Fruit fly (Drosophila melanogaster) whole organism, embryonic: ENCODE results near the gene CG7183.
A peak's percentile ranks its signal among the peaks of the same experiment; 100 is the strongest.

Source experiments
- Asciz ChIP-seq: fragments of 200-800 bp; sonication (Bioruptor generic); optimal IDR thresholded peaks from 2 replicates; lab custom pipeline; 2017; ENCODE audit warnings: missing biosample characterization, mild to moderate bottlenecking, missing genetic modification characterization, missing genetic modification reagents
- Atf6 ChIP-seq: fragments of 200-800 bp; sonication (Bioruptor generic); IDR thresholded peaks from 2 replicates; pipeline ENCODE4 v1.3.6; 2022; ENCODE audit warnings: missing biosample characterization, missing genetic modification characterization
- B-H2 ChIP-seq: fragments of 200-800 bp; sonication (Bioruptor generic); optimal IDR thresholded peaks from 2 replicates; lab custom pipeline; 2018; ENCODE audit warnings: missing biosample characterization, mild to moderate bottlenecking, missing genetic modification characterization
- Bdp1 ChIP-seq: fragments of 200-800 bp; sonication (Bioruptor generic); optimal IDR thresholded peaks from 3 replicates; lab custom pipeline; 2016; ENCODE audit warnings: missing biosample characterization, missing genetic modification characterization
- Bgb ChIP-seq: fragments of 200-800 bp; sonication (Bioruptor generic); IDR thresholded peaks from 2 replicates; pipeline ENCODE4 v1.3.6; 2022; ENCODE audit warnings: missing biosample characterization, missing genetic modification characterization; ENCODE audit not compliant: partially characterized antibody
- C15 ChIP-seq: fragments of 200-800 bp; sonication (Bioruptor generic); IDR thresholded peaks from 3 replicates; pipeline ENCODE4 v1.3.6; 2022; ENCODE audit warnings: missing biosample characterization, missing genetic modification characterization
- CG10366 ChIP-seq: fragments of 200-800 bp; sonication (Bioruptor generic); IDR thresholded peaks from 2 replicates; pipeline ENCODE4 v1.3.6; 2022; ENCODE audit warnings: missing biosample characterization, missing genetic modification characterization
- CG10979 ChIP-seq: fragments of 200-800 bp; sonication (Bioruptor generic); optimal IDR thresholded peaks from 2 replicates; lab custom pipeline; 2018; ENCODE audit warnings: missing biosample characterization, mild to moderate bottlenecking, missing genetic modification characterization, moderate library complexity
- CG13287 ChIP-seq: fragments of 200-800 bp; sonication (Bioruptor generic); IDR thresholded peaks from 2 replicates; pipeline ENCODE4 v1.3.6; 2022; ENCODE audit warnings: missing biosample characterization, missing genetic modification characterization; ENCODE audit not compliant: partially characterized antibody
- CG15073 ChIP-seq: fragments of 200-800 bp; sonication (Bioruptor generic); optimal IDR thresholded peaks from 2 replicates; lab custom pipeline; 2016; ENCODE audit warnings: missing biosample characterization, missing genetic modification characterization
- CG1647 ChIP-seq: fragments of 200-800 bp; sonication (Bioruptor generic); optimal IDR thresholded peaks from 3 replicates; lab custom pipeline; 2016; ENCODE audit warnings: missing biosample characterization, missing genetic modification characterization
- CG16815 ChIP-seq: fragments of 200-800 bp; sonication (Bioruptor generic); optimal IDR thresholded peaks from 3 replicates; lab custom pipeline; 2017; ENCODE audit warnings: missing biosample characterization, mild to moderate bottlenecking, missing genetic modification characterization
- CG2712 ChIP-seq: fragments of 200-800 bp; optimal IDR thresholded peaks from 3 replicates; lab custom pipeline; 2019; ENCODE audit warnings: missing biosample characterization, mild to moderate bottlenecking, missing genetic modification characterization, moderate library complexity
- CG31388 ChIP-seq: fragments of 200-800 bp; sonication (Bioruptor generic); optimal IDR thresholded peaks from 2 replicates; lab custom pipeline; 2016; ENCODE audit warnings: missing biosample characterization, missing genetic modification characterization
- CG3995 ChIP-seq: fragments of 200-800 bp; sonication (Bioruptor generic); optimal IDR thresholded peaks from 3 replicates; lab custom pipeline; 2016; ENCODE audit warnings: missing biosample characterization, missing genetic modification characterization
- CG4730 ChIP-seq: fragments of 200-800 bp; sonication (Bioruptor generic); IDR thresholded peaks from 2 replicates; pipeline ENCODE4 v1.3.6; 2022; ENCODE audit warnings: missing biosample characterization, missing genetic modification characterization
- CG7963 ChIP-seq: fragments of 200-800 bp; sonication (Bioruptor generic); IDR thresholded peaks from 3 replicates; pipeline ENCODE4 v1.3.6; 2022; ENCODE audit warnings: missing biosample characterization, missing genetic modification characterization; ENCODE audit not compliant: partially characterized antibody
- CG8478 ChIP-seq: fragments of >200 bp; optimal IDR thresholded peaks from 2 replicates; lab custom pipeline; 2018
- CG9215 ChIP-seq: fragments of 200-800 bp; sonication (Bioruptor generic); IDR thresholded peaks from 2 replicates; pipeline ENCODE4 v1.3.6; 2022; ENCODE audit warnings: missing biosample characterization, missing genetic modification characterization
- CG9932 ChIP-seq: fragments of 200-800 bp; sonication (Bioruptor generic); IDR thresholded peaks from 2 replicates; pipeline ENCODE4 v1.3.6; 2022; ENCODE audit warnings: missing biosample characterization, missing genetic modification characterization
- Dek ChIP-seq: fragments of 200-800 bp; sonication (Bioruptor generic); optimal IDR thresholded peaks from 3 replicates; lab custom pipeline; 2019; ENCODE audit warnings: missing biosample characterization, mild to moderate bottlenecking, missing genetic modification characterization, moderate library complexity
- Fer2 ChIP-seq: fragments of 200-800 bp; sonication (Bioruptor generic); optimal IDR thresholded peaks from 2 replicates; lab custom pipeline; 2018; ENCODE audit warnings: missing biosample characterization, mild to moderate bottlenecking, missing genetic modification characterization, moderate library complexity
- Hey ChIP-seq: fragments of 200-800 bp; sonication (Bioruptor generic); optimal IDR thresholded peaks from 3 replicates; lab custom pipeline; 2018; ENCODE audit warnings: missing biosample characterization, mild to moderate bottlenecking, missing genetic modification characterization
- Hmx ChIP-seq: fragments of 200-800 bp; sonication (Bioruptor generic); optimal IDR thresholded peaks from 2 replicates; lab custom pipeline; 2016; ENCODE audit warnings: missing biosample characterization, missing genetic modification characterization
- Max ChIP-seq: fragments of 200-800 bp; sonication (Bioruptor generic); optimal IDR thresholded peaks from 2 replicates; lab custom pipeline; 2016; ENCODE audit warnings: missing biosample characterization, mild to moderate bottlenecking, missing genetic modification characterization
- Meics ChIP-seq: fragments of 200-800 bp; sonication (Bioruptor generic); optimal IDR thresholded peaks from 2 replicates; lab custom pipeline; 2017; ENCODE audit warnings: missing biosample characterization, mild to moderate bottlenecking, missing genetic modification characterization
- NK7.1 ChIP-seq: fragments of 200-800 bp; sonication (Bioruptor generic); optimal IDR thresholded peaks from 3 replicates; lab custom pipeline; 2016; ENCODE audit warnings: missing biosample characterization, missing genetic modification characterization
- Opbp ChIP-seq: fragments of 200-800 bp; sonication (Bioruptor generic); IDR thresholded peaks from 3 replicates; pipeline ENCODE4 v1.3.6; 2022; ENCODE audit warnings: missing biosample characterization, missing genetic modification characterization; ENCODE audit not compliant: partially characterized antibody
- Sox102F ChIP-seq: fragments of 200-800 bp; sonication (Bioruptor generic); optimal IDR thresholded peaks from 2 replicates; lab custom pipeline; 2018; ENCODE audit warnings: missing biosample characterization, mild to moderate bottlenecking, missing genetic modification characterization, moderate library complexity
- Xrp1 ChIP-seq: fragments of 200-800 bp; sonication (Bioruptor generic); IDR thresholded peaks from 2 replicates; pipeline ENCODE4 v1.3.6; 2022; ENCODE audit warnings: missing biosample characterization, missing genetic modification characterization
- ac ChIP-seq: fragments of 200-800 bp; sonication (Bioruptor generic); optimal IDR thresholded peaks from 3 replicates; lab custom pipeline; 2017; ENCODE audit warnings: missing biosample characterization, mild to moderate bottlenecking, missing genetic modification characterization
- ara ChIP-seq: fragments of 200-800 bp; sonication (Bioruptor generic); IDR thresholded peaks from 2 replicates; pipeline ENCODE4 v1.3.6; 2022; ENCODE audit warnings: missing biosample characterization, missing genetic modification characterization
- caup ChIP-seq: fragments of 200-800 bp; sonication (Bioruptor generic); optimal IDR thresholded peaks from 3 replicates; lab custom pipeline; 2017; ENCODE audit warnings: missing biosample characterization, mild to moderate bottlenecking, missing genetic modification characterization, moderate library complexity; ENCODE audit not compliant: severe bottlenecking
- da ChIP-seq: fragments of 200-800 bp; sonication (Bioruptor generic); optimal IDR thresholded peaks from 2 replicates; lab custom pipeline; 2016; ENCODE audit warnings: missing biosample characterization, missing genetic modification characterization
- dimm ChIP-seq: fragments of 200-800 bp; sonication (Bioruptor generic); IDR thresholded peaks from 2 replicates; pipeline ENCODE4 v1.3.6; 2022; ENCODE audit warnings: missing biosample characterization, missing genetic modification characterization
- gem ChIP-seq: fragments of 200-800 bp; sonication (Bioruptor generic); optimal IDR thresholded peaks from 2 replicates; lab custom pipeline; 2019; ENCODE audit warnings: missing biosample characterization, mild to moderate bottlenecking, missing genetic modification characterization, moderate library complexity
- ham ChIP-seq: fragments of 200-800 bp; sonication (Bioruptor generic); IDR thresholded peaks from 2 replicates; pipeline ENCODE4 v1.3.6; 2022; ENCODE audit warnings: missing biosample characterization, missing genetic modification characterization
- insv ChIP-seq, 2 experiments: fragments of 200-800 bp; sonication (Bioruptor generic); optimal IDR thresholded peaks; 3 replicates each; lab custom pipeline; 2016 to 2018; ENCODE audit warnings: missing biosample characterization in 2 of 2, missing genetic modification characterization in 2 of 2
- ken ChIP-seq: fragments of 200-800 bp; sonication (Bioruptor generic); IDR thresholded peaks from 3 replicates; pipeline ENCODE4 v1.3.6; 2022; ENCODE audit warnings: missing biosample characterization, missing genetic modification characterization
- lbe ChIP-seq: fragments of 200-800 bp; sonication (Bioruptor generic); optimal IDR thresholded peaks from 2 replicates; lab custom pipeline; 2016; ENCODE audit warnings: missing biosample characterization, mild to moderate bottlenecking, missing genetic modification characterization
- oc ChIP-seq: fragments of 200-800 bp; sonication (Bioruptor generic); optimal IDR thresholded peaks from 2 replicates; lab custom pipeline; 2018; ENCODE audit warnings: missing biosample characterization, mild to moderate bottlenecking, missing genetic modification characterization, moderate library complexity
- pfk ChIP-seq: fragments of 200-800 bp; sonication (Bioruptor generic); optimal IDR thresholded peaks from 2 replicates; lab custom pipeline; 2018; ENCODE audit warnings: missing biosample characterization, mild to moderate bottlenecking, missing genetic modification characterization, moderate library complexity
- pita ChIP-seq: fragments of 200-800 bp; sonication (Bioruptor generic); optimal IDR thresholded peaks from 2 replicates; lab custom pipeline; 2017; ENCODE audit warnings: missing biosample characterization, mild to moderate bottlenecking, missing genetic modification characterization
- sd ChIP-seq: fragments of 200-800 bp; sonication (Bioruptor generic); optimal IDR thresholded peaks from 3 replicates; lab custom pipeline; 2018; ENCODE audit warnings: missing biosample characterization, mild to moderate bottlenecking, missing genetic modification characterization, moderate library complexity
- so ChIP-seq: fragments of 200-800 bp; sonication (Bioruptor generic); IDR thresholded peaks from 3 replicates; pipeline ENCODE4 v1.3.6; 2022; ENCODE audit warnings: missing biosample characterization, missing genetic modification characterization
- tna ChIP-seq: fragments of 200-800 bp; sonication (Bioruptor generic); IDR thresholded peaks from 2 replicates; pipeline ENCODE4 v1.3.6; 2022; ENCODE audit warnings: missing biosample characterization, missing genetic modification characterization; ENCODE audit not compliant: partially characterized antibody
- usp ChIP-seq: fragments of >200 bp; optimal IDR thresholded peaks from 2 replicates; lab custom pipeline; 2017; ENCODE audit warnings: missing biosample characterization, missing genetic modification characterization
- vvl ChIP-seq: fragments of 200-800 bp; sonication (Bioruptor generic); IDR thresholded peaks from 2 replicates; pipeline ENCODE4 v1.3.6; 2022; ENCODE audit warnings: missing biosample characterization, missing genetic modification characterization
- yki ChIP-seq: fragments of >200 bp; optimal IDR thresholded peaks from 3 replicates; lab custom pipeline; 2018
- z ChIP-seq: fragments of 200-800 bp; sonication (Bioruptor generic); IDR thresholded peaks from 3 replicates; pipeline ENCODE4 v1.3.6; 2022; ENCODE audit warnings: missing biosample characterization, missing genetic modification characterization
- zfh1 ChIP-seq: fragments of 200-800 bp; sonication (Bioruptor generic); IDR thresholded peaks from 3 replicates; pipeline ENCODE4 v1.3.6; 2022; ENCODE audit warnings: missing biosample characterization, missing genetic modification characterization

Gene CG7183

dm6 chr3R:18220211-18220749 is at the start of gene CG7183, which contains the start of gene CG7988 (continued):
- no peak for TF ChIP-seq usp (GFP tag; lab: Kevin White, UChicago)
- peak; percentile 95 for TF ChIP-seq Fer2
- peak; percentile 98 for TF ChIP-seq CG9932
- peak; percentile 82 for TF ChIP-seq CG15073 (GFP tag; lab: Kevin White, UChicago)
- TF ChIP-seq vvl (GFP tag; lab: Robert Waterston, UW): peak; percentile 99
- peak in 1 of 2 experiments; percentile 70 for TF ChIP-seq insv (GFP tag; optimal IDR thresholded peaks at IDR 0.05; lab: Kevin White, UChicago)
- peak; percentile 99 for TF ChIP-seq Xrp1 (GFP tag; lab: Robert Waterston, UW)
- TF ChIP-seq C15 (GFP tag; lab: Robert Waterston, UW): peak; percentile 96
- TF ChIP-seq tna (GFP tag; lab: Robert Waterston, UW): no peak
- TF ChIP-seq CG1647 (GFP tag; lab: Kevin White, UChicago): peak; percentile 85
- TF ChIP-seq CG3995 (GFP tag; lab: Kevin White, UChicago): peak; percentile 71
- TF ChIP-seq da: peak; percentile 83
- TF ChIP-seq ac: peak; percentile 79
- TF ChIP-seq ara (GFP tag; lab: Robert Waterston, UW): peak; percentile 98
- peak; percentile 99 for TF ChIP-seq CG4730 (GFP tag; lab: Robert Waterston, UW)
- peak; percentile 48; the same call in 1 of the 2 replicates for TF ChIP-seq CG13287
- TF ChIP-seq NK7.1 (GFP tag; lab: Kevin White, UChicago): peak; percentile 88
- TF ChIP-seq Opbp: no peak
- TF ChIP-seq CG10366 (GFP tag; lab: Robert Waterston, UW): peak; percentile 98
- TF ChIP-seq Dek (tag; lab: Kevin White, UChicago): peak; percentile 98
- TF ChIP-seq Sox102F (GFP tag; lab: Kevin White, UChicago): peak; percentile 99
- TF ChIP-seq dimm (GFP tag; lab: Robert Waterston, UW): peak; percentile 96
- peak; percentile 98 for TF ChIP-seq CG10979 (tag; lab: Kevin White, UChicago)
- peak; percentile 97 for TF ChIP-seq so (GFP tag; lab: Robert Waterston, UW)
- no peak for TF ChIP-seq CG8478 (lab: Kevin White, UChicago)
- peak; percentile 96 for TF ChIP-seq ken (GFP tag; lab: Robert Waterston, UW)
- peak; percentile 87 for TF ChIP-seq Bdp1 (GFP tag; lab: Kevin White, UChicago)
- TF ChIP-seq gem: peak; percentile 100
- TF ChIP-seq Max: peak; percentile 96
- TF ChIP-seq ham (GFP tag; lab: Robert Waterston, UW): peak; percentile 91
- TF ChIP-seq Hmx (GFP tag; lab: Kevin White, UChicago): peak; percentile 95
- TF ChIP-seq CG7963 (GFP tag; lab: Robert Waterston, UW): no peak
- TF ChIP-seq sd (tag; lab: Kevin White, UChicago): peak; percentile 99
- TF ChIP-seq lbe (GFP tag; lab: Kevin White, UChicago): peak; percentile 91
- no peak for TF ChIP-seq pfk (GFP tag; lab: Kevin White, UChicago)
- TF ChIP-seq CG16815 (GFP tag; lab: Kevin White, UChicago): peak; percentile 97
- TF ChIP-seq Hey: no peak
- TF ChIP-seq Meics: peak; percentile 95
- peak; percentile 94 for TF ChIP-seq Asciz (GFP tag; lab: Kevin White, UChicago)
- TF ChIP-seq caup (GFP tag; lab: Kevin White, UChicago): peak; percentile 93
- peak; percentile 98 for TF ChIP-seq oc (tag; lab: Kevin White, UChicago)
- no peak for TF ChIP-seq pita (GFP tag; lab: Kevin White, UChicago)
- TF ChIP-seq CG2712 (tag; lab: Kevin White, UChicago): peak; percentile 99
- TF ChIP-seq CG31388 (GFP tag; lab: Kevin White, UChicago): peak; percentile 92
- peak; percentile 74; the same call in 1 of the 3 replicates for TF ChIP-seq z (GFP tag; lab: Robert Waterston, UW)
- no peak for TF ChIP-seq Bgb (GFP tag; lab: Robert Waterston, UW)
- TF ChIP-seq zfh1: peak; percentile 99
- peak; percentile 96 for TF ChIP-seq B-H2 (GFP tag; lab: Kevin White, UChicago)
- peak; percentile 97 for TF ChIP-seq CG9215 (GFP tag; lab: Robert Waterston, UW)
- TF ChIP-seq yki (lab: Kevin White, UChicago): no peak
- peak; percentile 97 for TF ChIP-seq Atf6 (GFP tag; lab: Robert Waterston, UW)
